Fruit fly (Drosophila melanogaster) whole organism: Measurements from ENCODE around the gene CG13376.

Source experiments
- CG8478 ChIP-seq: fragments of >200 bp; optimal IDR thresholded peaks from 2 replicates; lab custom pipeline; 2018; ENCODE audit warnings: inconsistent platforms
- EcR ChIP-seq, 2 experiments: fragments of >200 bp; optimal IDR thresholded peaks; 2 replicates each; lab custom pipeline; 2017; ENCODE audit warnings: missing biosample characterization in 2 of 2, missing genetic modification characterization in 2 of 2, missing genetic modification reagents in 2 of 2
- pan ChIP-seq: fragments of >200 bp; optimal IDR thresholded peaks from 2 replicates; lab custom pipeline; 2017
- usp ChIP-seq: fragments of >200 bp; optimal IDR thresholded peaks from 2 replicates; lab custom pipeline; 2017; ENCODE audit warnings: missing biosample characterization, missing genetic modification characterization, mixed read lengths

DNA sequence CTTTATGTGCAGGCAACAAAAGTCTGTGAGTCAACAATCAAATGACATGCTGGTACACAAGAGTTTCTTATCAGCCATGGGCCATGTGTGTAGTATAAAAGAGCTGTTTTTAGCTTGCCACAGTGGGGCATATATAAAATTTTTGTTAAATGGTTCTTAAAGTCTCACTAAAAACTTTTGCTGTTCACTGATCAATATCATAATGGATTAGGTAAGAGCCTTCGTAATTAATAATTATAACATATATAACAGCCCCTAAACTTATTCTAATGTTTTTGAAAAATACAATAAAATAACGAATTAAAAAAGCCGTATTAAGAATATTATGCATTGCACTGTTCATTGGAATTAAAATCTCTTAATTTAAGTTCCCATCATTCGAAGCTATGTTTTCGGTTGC lies 26.4 kb upstream of the CG13376 start:
- TF ChIP-seq pan: no peak
- TF ChIP-seq usp: no peak
- no peak for TF ChIP-seq EcR (GFP tag; optimal IDR thresholded peaks at IDR 0.05; lab: Kevin White, UChicago)
- TF ChIP-seq CG8478 (lab: Kevin White, UChicago): no peak
